Worm (Caenorhabditis elegans): Measurements from ENCODE around the gene ttr-37.
A peak's percentile ranks its signal among the peaks of the same experiment; 100 is the strongest.

The ttr-37 gene

ce11 chrX:1302267-1302666, 34.7 kb downstream of the ttr-37 start:
- peak; percentile 46 for TF ChIP-seq ceh-39 (tag; optimal IDR thresholded peaks at IDR 0.05)
- TF ChIP-seq zip-8 (tag; optimal IDR thresholded peaks at IDR 0.05): no peak
- peak; percentile 42 for TF ChIP-seq nhr-237 (tag; optimal IDR thresholded peaks at IDR 0.05)
- peak; percentile 26 for TF ChIP-seq unc-62 (GFP tag; optimal IDR thresholded peaks at IDR 0.05)
- TF ChIP-seq mep-1 (tag; optimal IDR thresholded peaks at IDR 0.05): peak; percentile 73
- no peak for TF ChIP-seq blmp-1 (tag; optimal IDR thresholded peaks at IDR 0.05)
- TF ChIP-seq snpc-4 (tag; optimal IDR thresholded peaks at IDR 0.05): no peak
- no peak for TF ChIP-seq mab-5 (tag; optimal IDR thresholded peaks at IDR 0.05)
- no peak for TF ChIP-seq unc-39 (tag; optimal IDR thresholded peaks at IDR 0.05)
- TF ChIP-seq bed-3 (GFP tag; optimal IDR thresholded peaks at IDR 0.05): no peak
- TF ChIP-seq ceh-43 (GFP tag; optimal IDR thresholded peaks at IDR 0.05): peak; percentile 9
- peak; percentile 71 for TF ChIP-seq ham-2 (GFP tag; optimal IDR thresholded peaks at IDR 0.05)
- TF ChIP-seq lin-32 (GFP tag; optimal IDR thresholded peaks at IDR 0.05): peak; percentile 86
- TF ChIP-seq cnd-1 (tag; optimal IDR thresholded peaks at IDR 0.05): peak; percentile 86
- no peak for TF ChIP-seq sem-2 (GFP tag; optimal IDR thresholded peaks at IDR 0.05)
- TF ChIP-seq ces-1 (GFP tag; optimal IDR thresholded peaks at IDR 0.05): peak; percentile 78
- TF ChIP-seq elt-1 (tag; optimal IDR thresholded peaks at IDR 0.05; ENCODE audit: borderline replicate concordance, insufficient read depth): no peak
- peak; percentile 89 for TF ChIP-seq hlh-1 (tag; optimal IDR thresholded peaks at IDR 0.05)
- TF ChIP-seq lsy-2 (tag; optimal IDR thresholded peaks at IDR 0.05): peak; percentile 55
- TF ChIP-seq nhr-12 (tag; optimal IDR thresholded peaks at IDR 0.05): no peak
- TF ChIP-seq unc-120 (tag; optimal IDR thresholded peaks at IDR 0.05; ENCODE audit: poor library complexity, severe bottlenecking): peak; percentile 81
- TF ChIP-seq lin-13 (tag; optimal IDR thresholded peaks at IDR 0.05): no peak
- TF ChIP-seq nhr-2 (tag; optimal IDR thresholded peaks at IDR 0.05): peak; percentile 74
- TF ChIP-seq ztf-11 (tag; optimal IDR thresholded peaks at IDR 0.05): peak; percentile 30
- no peak for TF ChIP-seq nhr-76 (tag; optimal IDR thresholded peaks at IDR 0.05)
- TF ChIP-seq tbx-8 (GFP tag; optimal IDR thresholded peaks at IDR 0.05): no peak
- TF ChIP-seq nhr-28 (tag; optimal IDR thresholded peaks at IDR 0.05): no peak
- no peak for TF ChIP-seq ceh-83 (GFP tag; optimal IDR thresholded peaks at IDR 0.05)
- TF ChIP-seq mls-2 (tag; optimal IDR thresholded peaks at IDR 0.05): peak; percentile 49
- TF ChIP-seq sptf-1 (tag; optimal IDR thresholded peaks at IDR 0.05): peak; percentile 70
- TF ChIP-seq M03D4.4 (tag; optimal IDR thresholded peaks at IDR 0.05): peak; percentile 56
- TF ChIP-seq pha-4 (tag; optimal IDR thresholded peaks at IDR 0.05): peak; percentile 85
- TF ChIP-seq elt-3 (tag; optimal IDR thresholded peaks at IDR 0.05): no peak
- TF ChIP-seq drap-1 (GFP tag; optimal IDR thresholded peaks at IDR 0.05): peak; percentile 77
- TF ChIP-seq flh-1 (GFP tag; optimal IDR thresholded peaks at IDR 0.05): no peak

ce11 chrX:1299849-1300248, 37.1 kb downstream of the ttr-37 start, which contains the start of gene inso-1:
Gene inso-1, plus strand, starts transcription at chrX:1300149.
- no peak for TF ChIP-seq nhr-12 (tag; optimal IDR thresholded peaks at IDR 0.05)
- TF ChIP-seq cnd-1 (tag; optimal IDR thresholded peaks at IDR 0.05): no peak
- no peak for TF ChIP-seq nhr-2 (tag; optimal IDR thresholded peaks at IDR 0.05)
- no peak for TF ChIP-seq elt-3 (tag; optimal IDR thresholded peaks at IDR 0.05)
- no peak for TF ChIP-seq unc-120 (tag; optimal IDR thresholded peaks at IDR 0.05; ENCODE audit: poor library complexity, severe bottlenecking)
- no peak for TF ChIP-seq ztf-11 (tag; optimal IDR thresholded peaks at IDR 0.05)
- TF ChIP-seq ham-2 (GFP tag; optimal IDR thresholded peaks at IDR 0.05): no peak
- TF ChIP-seq sem-2 (GFP tag; optimal IDR thresholded peaks at IDR 0.05): no peak
- no peak for TF ChIP-seq flh-1 (GFP tag; optimal IDR thresholded peaks at IDR 0.05)
- no peak for TF ChIP-seq nhr-237 (tag; optimal IDR thresholded peaks at IDR 0.05)

- TF ChIP-seq lin-13 (tag; optimal IDR thresholded peaks at IDR 0.05) (no peak), mls-2 (tag; optimal IDR thresholded peaks at IDR 0.05) (no peak), flh-1 (GFP tag; optimal IDR thresholded peaks at IDR 0.05) (no peak), blmp-1 (tag; optimal IDR thresholded peaks at IDR 0.05) (no peak), nhr-76 (tag; optimal IDR thresholded peaks at IDR 0.05) (no peak)
Observed at ce11 chrX:1295713-1296112, 41.3 kb downstream of the ttr-37 start.

Measured in whole organism, mixed stage, embryonic.